Fruit fly (Drosophila melanogaster): ENCODE measurements around the gene CG46525.

CG46525 gene

dm6 chr3L:17445629-17446431 is 29.2 kb upstream of the CG46525 start:
- no peak for TF ChIP-seq Sin3A (optimal IDR thresholded peaks at IDR 0.05)
- TF ChIP-seq insv (optimal IDR thresholded peaks at IDR 0.05) = no peak
- no peak for TF ChIP-seq Myc (optimal IDR thresholded peaks at IDR 0.05)
- no peak for TF ChIP-seq h (optimal IDR thresholded peaks at IDR 0.05)
- no peak for TF ChIP-seq psq (optimal IDR thresholded peaks at IDR 0.05)
- TF ChIP-seq ttk (optimal IDR thresholded peaks at IDR 0.05) = no peak

dm6 chr3L:17447881-17448280 is 27.1 kb upstream of the CG46525 start:
- TF ChIP-seq Sin3A (optimal IDR thresholded peaks at IDR 0.05) = no peak
- no peak for TF ChIP-seq h (optimal IDR thresholded peaks at IDR 0.05)

- TF ChIP-seq insv (optimal IDR thresholded peaks at IDR 0.05) (no peak), h (optimal IDR thresholded peaks at IDR 0.05) (no peak), psq (optimal IDR thresholded peaks at IDR 0.05) (no peak), Sin3A (optimal IDR thresholded peaks at IDR 0.05) (no peak), ttk (optimal IDR thresholded peaks at IDR 0.05) (no peak), Myc (optimal IDR thresholded peaks at IDR 0.05) (no peak)
These were observed 17.3 kb upstream of the CG46525 start for dm6 chr3L:17457695-17458242.

dm6 chr3L:17458856-17459518 is 16.0 kb upstream of the CG46525 start:
- no peak for TF ChIP-seq insv (optimal IDR thresholded peaks at IDR 0.05)
- TF ChIP-seq Sin3A (optimal IDR thresholded peaks at IDR 0.05) = no peak
- TF ChIP-seq h (optimal IDR thresholded peaks at IDR 0.05) = no peak
- no peak for TF ChIP-seq Myc (optimal IDR thresholded peaks at IDR 0.05)
- no peak for TF ChIP-seq psq (optimal IDR thresholded peaks at IDR 0.05)
- TF ChIP-seq ttk (optimal IDR thresholded peaks at IDR 0.05) = no peak

dm6 chr3L:17461369-17462012 is 13.5 kb upstream of the CG46525 start:
- TF ChIP-seq Myc (optimal IDR thresholded peaks at IDR 0.05) = no peak
- no peak for TF ChIP-seq Sin3A (optimal IDR thresholded peaks at IDR 0.05)
- no peak for TF ChIP-seq insv (optimal IDR thresholded peaks at IDR 0.05)
- no peak for TF ChIP-seq ttk (optimal IDR thresholded peaks at IDR 0.05)
- no peak for TF ChIP-seq psq (optimal IDR thresholded peaks at IDR 0.05)
- no peak for TF ChIP-seq h (optimal IDR thresholded peaks at IDR 0.05)

- TF ChIP-seq Myc (optimal IDR thresholded peaks at IDR 0.05) = no peak
- no peak for TF ChIP-seq ttk (optimal IDR thresholded peaks at IDR 0.05)
- no peak for TF ChIP-seq h (optimal IDR thresholded peaks at IDR 0.05)
- no peak for TF ChIP-seq Sin3A (optimal IDR thresholded peaks at IDR 0.05)
- TF ChIP-seq insv (optimal IDR thresholded peaks at IDR 0.05) = no peak
- TF ChIP-seq psq (optimal IDR thresholded peaks at IDR 0.05) = no peak
These were observed 12.5 kb upstream of the CG46525 start for dm6 chr3L:17462474-17462873.

dm6 chr3L:17465804-17466203 is 9.2 kb upstream of the CG46525 start, which contains the start of gene QIL1:
TSS of gene QIL1 (plus strand) at chr3L:17465945.
- TF ChIP-seq psq (optimal IDR thresholded peaks at IDR 0.05) = no peak
- no peak for TF ChIP-seq Myc (optimal IDR thresholded peaks at IDR 0.05)
- no peak for TF ChIP-seq Sin3A (optimal IDR thresholded peaks at IDR 0.05)
- no peak for TF ChIP-seq ttk (optimal IDR thresholded peaks at IDR 0.05)
- TF ChIP-seq h (optimal IDR thresholded peaks at IDR 0.05) = no peak

- TF ChIP-seq Myc (optimal IDR thresholded peaks at IDR 0.05) = no peak
- TF ChIP-seq h (optimal IDR thresholded peaks at IDR 0.05) = no peak
- TF ChIP-seq ttk (optimal IDR thresholded peaks at IDR 0.05) = no peak
- TF ChIP-seq insv (optimal IDR thresholded peaks at IDR 0.05) = no peak
- no peak for TF ChIP-seq psq (optimal IDR thresholded peaks at IDR 0.05)
- no peak for TF ChIP-seq Sin3A (optimal IDR thresholded peaks at IDR 0.05)
These were observed 4.9 kb upstream of the CG46525 start, which contains the start of gene SecCl for dm6 chr3L:17470110-17470509. TSS of gene SecCl (plus strand) at chr3L:17470127.

dm6 chr3L:17473889-17474288 is 1.1 kb upstream of the CG46525 start:
- no peak for TF ChIP-seq insv (optimal IDR thresholded peaks at IDR 0.05)
- TF ChIP-seq Myc (optimal IDR thresholded peaks at IDR 0.05) = no peak
- no peak for TF ChIP-seq psq (optimal IDR thresholded peaks at IDR 0.05)
- no peak for TF ChIP-seq Sin3A (optimal IDR thresholded peaks at IDR 0.05)
- no peak for TF ChIP-seq ttk (optimal IDR thresholded peaks at IDR 0.05)
- no peak for TF ChIP-seq h (optimal IDR thresholded peaks at IDR 0.05)

- TF ChIP-seq ttk (optimal IDR thresholded peaks at IDR 0.05) = no peak
- no peak for TF ChIP-seq Myc (optimal IDR thresholded peaks at IDR 0.05)
- no peak for TF ChIP-seq psq (optimal IDR thresholded peaks at IDR 0.05)
- TF ChIP-seq Sin3A (optimal IDR thresholded peaks at IDR 0.05) = no peak
- no peak for TF ChIP-seq h (optimal IDR thresholded peaks at IDR 0.05)
- no peak for TF ChIP-seq insv (optimal IDR thresholded peaks at IDR 0.05)
These were observed 966 bp downstream of the CG46525 start, which contains the start of gene CG34250 for dm6 chr3L:17475979-17476393. TSS of gene CG34250 (plus strand) at chr3L:17476222.

dm6 chr3L:17476496-17476895 is 1.5 kb downstream of the CG46525 start:
- TF ChIP-seq Myc (optimal IDR thresholded peaks at IDR 0.05) (no peak), ttk (optimal IDR thresholded peaks at IDR 0.05) (no peak), h (optimal IDR thresholded peaks at IDR 0.05) (no peak), psq (optimal IDR thresholded peaks at IDR 0.05) (no peak), insv (optimal IDR thresholded peaks at IDR 0.05) (no peak), Sin3A (optimal IDR thresholded peaks at IDR 0.05) (no peak)

dm6 chr3L:17478826-17479225 is 3.8 kb downstream of the CG46525 start, which contains the start of the genes CG13733 and qjt:
TSS of gene CG13733 (minus strand) at chr3L:17478926.
TSS of gene qjt (plus strand) at chr3L:17479096.
- no peak for TF ChIP-seq ttk (optimal IDR thresholded peaks at IDR 0.05)
- TF ChIP-seq psq (optimal IDR thresholded peaks at IDR 0.05) = no peak
- TF ChIP-seq h (optimal IDR thresholded peaks at IDR 0.05) = no peak
- no peak for TF ChIP-seq Myc (optimal IDR thresholded peaks at IDR 0.05)
- TF ChIP-seq Sin3A (optimal IDR thresholded peaks at IDR 0.05) = no peak
- no peak for TF ChIP-seq insv (optimal IDR thresholded peaks at IDR 0.05)
